Fruit fly (Drosophila melanogaster) whole organism, embryonic: ENCODE data around the gene CG34301.
A peak's percentile ranks its signal among the peaks of the same experiment; 100 is the strongest.

Experiments used
- Adf1 ChIP-seq: fragments of 200-800 bp; sonication (Bioruptor generic); IDR thresholded peaks from 2 replicates; pipeline ENCODE4 v1.3.6; 2022; ENCODE audit warnings: missing biosample characterization, missing genetic modification characterization
- Antp ChIP-seq: fragments of 200-800 bp; sonication (Bioruptor generic); optimal IDR thresholded peaks from 3 replicates; lab custom pipeline; 2016; ENCODE audit warnings: missing biosample characterization, missing genetic modification characterization
- Awh ChIP-seq: fragments of 200-800 bp; sonication (Bioruptor generic); IDR thresholded peaks from 2 replicates; pipeline ENCODE4, ENCODE4 v1.3.6; 2022; ENCODE audit warnings: missing biosample characterization, missing genetic modification characterization
- BEAF-32 ChIP-seq: fragments of 200-800 bp; sonication (Bioruptor generic); optimal IDR thresholded peaks from 3 replicates; lab custom pipeline; 2017; ENCODE audit warnings: missing biosample characterization, missing genetic modification characterization, mild to moderate bottlenecking, moderate library complexity, missing genetic modification reagents
- CG10462 ChIP-seq: fragments of 200-800 bp; sonication (Bioruptor generic); optimal IDR thresholded peaks from 2 replicates; lab custom pipeline; 2016; ENCODE audit warnings: missing biosample characterization, missing genetic modification characterization
- CG10565 ChIP-seq: fragments of 200-800 bp; sonication (Bioruptor generic); optimal IDR thresholded peaks from 3 replicates; lab custom pipeline; 2016; ENCODE audit warnings: missing biosample characterization, mild to moderate bottlenecking, missing genetic modification characterization
- CG10959 ChIP-seq: fragments of 200-800 bp; sonication (Bioruptor generic); IDR thresholded peaks from 2 replicates; pipeline ENCODE4 v1.3.6; 2022; ENCODE audit warnings: missing biosample characterization, missing genetic modification characterization
- CG11560 ChIP-seq: fragments of 200-800 bp; sonication (Bioruptor generic); IDR thresholded peaks from 3 replicates; pipeline ENCODE4 v1.3.6; 2022; ENCODE audit warnings: missing biosample characterization, missing genetic modification characterization
- CG11696 ChIP-seq: fragments of 200-800 bp; sonication (Bioruptor generic); IDR thresholded peaks from 2 replicates; pipeline ENCODE4 v1.3.6; 2022; ENCODE audit warnings: missing biosample characterization, missing genetic modification characterization
- CG14441 ChIP-seq: fragments of 200-800 bp; sonication (Bioruptor generic); IDR thresholded peaks from 2 replicates; pipeline ENCODE4 v1.3.6; 2022; ENCODE audit warnings: missing biosample characterization, missing genetic modification characterization
- CG15601 ChIP-seq: fragments of 200-800 bp; sonication (Bioruptor generic); optimal IDR thresholded peaks from 3 replicates; lab custom pipeline; 2019; ENCODE audit warnings: missing biosample characterization, mild to moderate bottlenecking, missing genetic modification characterization, moderate library complexity
- CG16863 ChIP-seq: fragments of 200-800 bp; sonication (Bioruptor generic); optimal IDR thresholded peaks from 3 replicates; lab custom pipeline; 2016; ENCODE audit warnings: missing biosample characterization, missing genetic modification characterization
- CG2116 ChIP-seq: fragments of 200-800 bp; sonication (Bioruptor generic); optimal IDR thresholded peaks from 3 replicates; lab custom pipeline; 2018; ENCODE audit warnings: missing biosample characterization, mild to moderate bottlenecking, missing genetic modification characterization
- CG2678 ChIP-seq: fragments of 200-800 bp; sonication (Bioruptor generic); optimal IDR thresholded peaks from 3 replicates; lab custom pipeline; 2019; ENCODE audit warnings: missing biosample characterization, mild to moderate bottlenecking, missing genetic modification characterization, moderate library complexity
- CG31441 ChIP-seq: fragments of 200-800 bp; sonication (Bioruptor generic); IDR thresholded peaks from 2 replicates; pipeline ENCODE4 v1.3.6; 2022; ENCODE audit warnings: missing biosample characterization, missing genetic modification characterization
- CG32772 ChIP-seq: fragments of 200-800 bp; sonication (Bioruptor generic); IDR thresholded peaks from 2 replicates; pipeline ENCODE4 v1.3.6; 2022; ENCODE audit warnings: missing biosample characterization, missing genetic modification characterization
- CG33213 ChIP-seq: fragments of 200-800 bp; sonication (Bioruptor generic); optimal IDR thresholded peaks from 3 replicates; lab custom pipeline; 2016; ENCODE audit warnings: missing biosample characterization, missing genetic modification characterization
- CG8924 ChIP-seq: fragments of 200-800 bp; optimal IDR thresholded peaks from 3 replicates; lab custom pipeline; 2019; ENCODE audit warnings: missing biosample characterization, mild to moderate bottlenecking, missing genetic modification characterization, moderate library complexity
- CHES-1-like ChIP-seq: fragments of 200-800 bp; sonication (Bioruptor generic); optimal IDR thresholded peaks from 2 replicates; lab custom pipeline; 2016; ENCODE audit warnings: missing biosample characterization, missing genetic modification characterization
- Camta ChIP-seq: fragments of 200-800 bp; sonication (Bioruptor generic); optimal IDR thresholded peaks from 2 replicates; lab custom pipeline; 2016; ENCODE audit warnings: missing biosample characterization, missing genetic modification characterization
- Dad ChIP-seq: fragments of 200-800 bp; sonication (Bioruptor generic); optimal IDR thresholded peaks from 3 replicates; lab custom pipeline; 2016; ENCODE audit warnings: missing biosample characterization, missing genetic modification characterization
- Drgx ChIP-seq: fragments of 200-800 bp; sonication (Bioruptor generic); IDR thresholded peaks from 2 replicates; pipeline ENCODE4 v1.3.6; 2022; ENCODE audit warnings: missing biosample characterization, missing genetic modification characterization
- ERR ChIP-seq: fragments of 200-800 bp; sonication (Bioruptor generic); optimal IDR thresholded peaks from 2 replicates; lab custom pipeline; 2016; ENCODE audit warnings: missing biosample characterization, missing genetic modification characterization
- Fer2 ChIP-seq: fragments of 200-800 bp; sonication (Bioruptor generic); optimal IDR thresholded peaks from 2 replicates; lab custom pipeline; 2018; ENCODE audit warnings: missing biosample characterization, mild to moderate bottlenecking, missing genetic modification characterization, moderate library complexity
- GATAe ChIP-seq: fragments of 200-800 bp; sonication (Bioruptor generic); conservative IDR thresholded peaks from 2 replicates; pipeline ENCODE4 v1.3.6; 2022; ENCODE audit warnings: missing biosample characterization, missing genetic modification characterization
- HLH4C ChIP-seq: fragments of 200-800 bp; sonication (Bioruptor generic); IDR thresholded peaks from 3 replicates; pipeline ENCODE4 v1.3.6; 2022; ENCODE audit warnings: missing biosample characterization, missing genetic modification characterization; ENCODE audit not compliant: partially characterized antibody
- HmgD ChIP-seq: fragments of 200-800 bp; sonication (Bioruptor generic); optimal IDR thresholded peaks from 3 replicates; lab custom pipeline; 2016; ENCODE audit warnings: missing biosample characterization, missing genetic modification characterization
- Hr3 ChIP-seq: fragments of 200-800 bp; sonication (Bioruptor generic); optimal IDR thresholded peaks from 3 replicates; lab custom pipeline; 2016; ENCODE audit warnings: missing biosample characterization, missing genetic modification characterization
- Lpt ChIP-seq: fragments of >200 bp; optimal IDR thresholded peaks from 2 replicates; lab custom pipeline; 2018; ENCODE audit warnings: missing biosample characterization, missing genetic modification characterization
- Mes4 ChIP-seq: fragments of 200-800 bp; sonication (Bioruptor generic); optimal IDR thresholded peaks from 2 replicates; lab custom pipeline; 2016; ENCODE audit warnings: missing biosample characterization, missing genetic modification characterization
- NK7.1 ChIP-seq: fragments of 200-800 bp; sonication (Bioruptor generic); optimal IDR thresholded peaks from 3 replicates; lab custom pipeline; 2016; ENCODE audit warnings: missing biosample characterization, missing genetic modification characterization
- Ptx1 ChIP-seq: fragments of 200-800 bp; sonication (Bioruptor generic); IDR thresholded peaks from 2 replicates; pipeline ENCODE4 v1.3.6; 2022; ENCODE audit warnings: missing biosample characterization, missing genetic modification characterization
- Trl ChIP-seq, 3 experiments: fragments of >200 bp in 2 of 3; fragments of 200-800 bp in 1 of 3; sonication (Bioruptor generic) in 1 of 3; optimal IDR thresholded peaks; 2 replicates in 1 of 3; 3 replicates in 2 of 3; lab custom pipeline; 2016 to 2017; ENCODE audit warnings: missing biosample characterization in 1 of 3, missing genetic modification characterization in 1 of 3
- abd-A ChIP-seq: fragments of 200-800 bp; sonication (Bioruptor generic); optimal IDR thresholded peaks from 3 replicates; lab custom pipeline; 2019; ENCODE audit warnings: missing biosample characterization, mild to moderate bottlenecking, missing genetic modification characterization, moderate library complexity
- al ChIP-seq: fragments of 200-800 bp; sonication (Bioruptor generic); IDR thresholded peaks from 2 replicates; pipeline ENCODE4 v1.3.6; 2022; ENCODE audit warnings: missing biosample characterization, missing genetic modification characterization
- dati ChIP-seq: fragments of 200-800 bp; sonication (Bioruptor generic); IDR thresholded peaks from 2 replicates; pipeline ENCODE4 v1.3.6; 2022; ENCODE audit warnings: missing biosample characterization, missing genetic modification characterization
- fu2 ChIP-seq: fragments of 200-800 bp; sonication (Bioruptor generic); optimal IDR thresholded peaks from 2 replicates; lab custom pipeline; 2016; ENCODE audit warnings: missing biosample characterization, missing genetic modification characterization
- gro ChIP-seq: fragments of 200-800 bp; sonication (Bioruptor generic); optimal IDR thresholded peaks from 2 replicates; lab custom pipeline; 2016; ENCODE audit warnings: missing biosample characterization, missing genetic modification characterization
- ham ChIP-seq: fragments of 200-800 bp; sonication (Bioruptor generic); IDR thresholded peaks from 2 replicates; pipeline ENCODE4 v1.3.6; 2022; ENCODE audit warnings: missing biosample characterization, missing genetic modification characterization
- insv ChIP-seq, 2 experiments: fragments of 200-800 bp; sonication (Bioruptor generic); optimal IDR thresholded peaks; 3 replicates each; lab custom pipeline; 2016 to 2018; ENCODE audit warnings: missing biosample characterization in 2 of 2, missing genetic modification characterization in 2 of 2
- inv ChIP-seq: fragments of 200-800 bp; sonication (Bioruptor generic); IDR thresholded peaks from 2 replicates; pipeline ENCODE4 v1.3.6; 2022; ENCODE audit warnings: missing biosample characterization, missing genetic modification characterization; ENCODE audit not compliant: partially characterized antibody
- knrl ChIP-seq: fragments of 200-800 bp; sonication (Bioruptor generic); IDR thresholded peaks from 3 replicates; pipeline ENCODE4 v1.3.6; 2022; ENCODE audit warnings: missing biosample characterization, missing genetic modification characterization; ENCODE audit not compliant: partially characterized antibody
- mam ChIP-seq: fragments of 200-800 bp; sonication (Bioruptor generic); optimal IDR thresholded peaks from 3 replicates; lab custom pipeline; 2016; ENCODE audit warnings: missing biosample characterization, missing genetic modification characterization
- odd ChIP-seq: fragments of 200-800 bp; sonication (Bioruptor generic); optimal IDR thresholded peaks from 2 replicates; lab custom pipeline; 2017; ENCODE audit warnings: missing biosample characterization, mild to moderate bottlenecking, missing genetic modification characterization
- org-1 ChIP-seq: fragments of 200-800 bp; sonication (Bioruptor generic); optimal IDR thresholded peaks from 2 replicates; lab custom pipeline; 2017; ENCODE audit warnings: missing biosample characterization, missing genetic modification characterization
- otp ChIP-seq: fragments of 200-800 bp; sonication (Bioruptor generic); IDR thresholded peaks from 3 replicates; pipeline ENCODE4, ENCODE4 v1.3.6; 2022; ENCODE audit warnings: missing biosample characterization, missing genetic modification characterization
- psq ChIP-seq: fragments of 200-800 bp; sonication (Bioruptor generic); optimal IDR thresholded peaks from 2 replicates; lab custom pipeline; 2017; ENCODE audit warnings: missing biosample characterization, missing genetic modification characterization
- ranshi ChIP-seq: fragments of 200-800 bp; sonication (Bioruptor generic); IDR thresholded peaks from 2 replicates; pipeline ENCODE4 v1.3.6; 2022; ENCODE audit warnings: missing biosample characterization, missing genetic modification characterization
- scrt ChIP-seq: fragments of 200-800 bp; sonication (Bioruptor generic); optimal IDR thresholded peaks from 2 replicates; lab custom pipeline; 2018; ENCODE audit warnings: missing biosample characterization, mild to moderate bottlenecking, missing genetic modification characterization, moderate library complexity
- sisA ChIP-seq: fragments of 200-800 bp; sonication (Bioruptor generic); IDR thresholded peaks from 2 replicates; pipeline ENCODE4 v1.3.6; 2022; ENCODE audit warnings: missing biosample characterization, missing genetic modification characterization
- slp2 ChIP-seq: fragments of 200-800 bp; sonication (Bioruptor generic); optimal IDR thresholded peaks from 2 replicates; lab custom pipeline; 2016; ENCODE audit warnings: missing biosample characterization, missing genetic modification characterization
- sr ChIP-seq: fragments of 200-800 bp; sonication (Bioruptor generic); IDR thresholded peaks from 3 replicates; pipeline ENCODE4 v1.3.6; 2022; ENCODE audit warnings: missing biosample characterization, missing genetic modification characterization

The CG34301 gene

dm6 chr3R:8784788-8785187 lies 11.6 kb downstream of the CG34301 start (continued):
- TF ChIP-seq CG32772 (GFP tag; lab: Robert Waterston, UW) (peak; percentile 37; the same call in 1 of the 2 replicates), sisA (peak; percentile 50), al (GFP tag; lab: Robert Waterston, UW) (peak; percentile 35; the same call in 1 of the 2 replicates), ranshi (GFP tag; lab: Robert Waterston, UW) (peak; percentile 45; the same call in 1 of the 2 replicates), knrl (GFP tag; lab: Robert Waterston, UW) (no peak), slp2 (GFP tag; lab: Kevin White, UChicago) (peak; percentile 2), Fer2 (tag; lab: Kevin White, UChicago) (no peak), CG8924 (tag; lab: Kevin White, UChicago) (no peak), org-1 (GFP tag; lab: Kevin White, UChicago) (peak; percentile 41), ham (GFP tag; lab: Robert Waterston, UW) (no peak), NK7.1 (GFP tag; lab: Kevin White, UChicago) (no peak), Hr3 (GFP tag; lab: Kevin White, UChicago) (peak; percentile 5), fu2 (GFP tag; lab: Kevin White, UChicago) (peak; percentile 10), CG31441 (GFP tag; lab: Robert Waterston, UW) (no peak), sr (GFP tag; lab: Robert Waterston, UW) (no peak), Awh (GFP tag; lab: Robert Waterston, UW) (no peak), CG2116 (GFP tag; lab: Kevin White, UChicago) (peak; percentile 15), CG11560 (tag; lab: Robert Waterston, UW) (no peak), CG16863 (peak; percentile 25), abd-A (tag; lab: Kevin White, UChicago) (no peak), Drgx (GFP tag; lab: Robert Waterston, UW) (peak; percentile 76), insv (GFP tag; optimal IDR thresholded peaks at IDR 0.05; lab: Kevin White, UChicago) (no peak), Adf1 (no peak), CHES-1-like (no peak), Lpt (no peak), scrt (GFP tag; lab: Kevin White, UChicago) (no peak), dati (GFP tag; lab: Robert Waterston, UW) (no peak), psq (GFP tag; lab: Kevin White, UChicago) (no peak), Camta (GFP tag; lab: Kevin White, UChicago) (peak; percentile 27), CG14441 (GFP tag; lab: Robert Waterston, UW) (peak; percentile 68), gro (no peak), CG10565 (GFP tag; lab: Kevin White, UChicago) (no peak), BEAF-32 (no peak), otp (GFP tag; lab: Robert Waterston, UW) (peak; percentile 36; the same call in 1 of the 3 replicates), GATAe (no peak), inv (GFP tag; lab: Robert Waterston, UW) (no peak), HLH4C (GFP tag; lab: Robert Waterston, UW) (no peak), CG2678 (tag; lab: Kevin White, UChicago) (no peak), CG33213 (GFP tag; lab: Kevin White, UChicago) (no peak), ERR (no peak), Dad (peak; percentile 23), HmgD (GFP tag; lab: Kevin White, UChicago) (no peak), Trl (optimal IDR thresholded peaks at IDR 0.05; lab: Kevin White, UChicago) (no peak), Trl (GFP tag; optimal IDR thresholded peaks at IDR 0.05; lab: Kevin White, UChicago) (peak; percentile 24), CG10462 (GFP tag; lab: Kevin White, UChicago) (no peak), Mes4 (GFP tag; lab: Kevin White, UChicago) (no peak), mam (GFP tag; lab: Kevin White, UChicago) (peak; percentile 52), Antp (peak; percentile 30), odd (GFP tag; lab: Kevin White, UChicago) (no peak), CG10959 (no peak), CG15601 (tag; lab: Kevin White, UChicago) (no peak), CG11696 (0 out of 2 replicates have a peak, but pooled peaks have one; percentile 9), Ptx1 (GFP tag; lab: Robert Waterston, UW) (peak; percentile 68)
